Worm (Caenorhabditis elegans) whole organism, midembryonic: ENCODE measurements around the gene C01B9.4.

Experiments used
- T22C8.4 ChIP-seq: fragments of 200-800 bp; sonication (Bioruptor generic); IDR thresholded peaks from 2 replicates; pipeline ENCODE4 v1.3.6; 2022; ENCODE audit warnings: missing genetic modification characterization, missing compliant biosample characterization
- flt-1 ChIP-seq: fragments of 200-800 bp; sonication (Bioruptor generic); IDR thresholded peaks from 2 replicates; pipeline ENCODE4 v1.3.6; 2022; ENCODE audit warnings: missing genetic modification characterization, missing compliant biosample characterization
- klf-2 ChIP-seq: fragments of 200-800 bp; sonication (Bioruptor generic); conservative IDR thresholded peaks from 2 replicates; pipeline ENCODE4 v1.3.6; 2022; ENCODE audit warnings: missing genetic modification reagents, missing genetic modification characterization, missing compliant biosample characterization
- med-1 ChIP-seq: sonication (generic microtip); optimal IDR thresholded peaks from 2 replicates; lab custom pipeline; 2017; ENCODE audit warnings: missing genetic modification characterization, mild to moderate bottlenecking, missing compliant biosample characterization, antibody characterized with exemption, missing genetic modification reagents; ENCODE audit not compliant: insufficient read depth
- ztf-23 ChIP-seq: fragments of 200-800 bp; sonication (Bioruptor generic); IDR thresholded peaks from 2 replicates; pipeline ENCODE4 v1.3.6; 2022; ENCODE audit warnings: missing genetic modification reagents, missing genetic modification characterization, missing compliant biosample characterization

ce11 chrII:13780792-13781248 is 3.0 kb downstream of the C01B9.4 start:
- TF ChIP-seq ztf-23 (GFP tag; lab: Robert Waterston, UW): no peak
- TF ChIP-seq klf-2 (GFP tag; lab: Robert Waterston, UW): no peak
- no peak for TF ChIP-seq med-1
- no peak for TF ChIP-seq T22C8.4
- no peak for TF ChIP-seq flt-1 (GFP tag; lab: Robert Waterston, UW)
